Fruit fly (Drosophila melanogaster) whole organism, wandering third instar larva: Measurements from ENCODE around the gene Vdup1.

Experiments
- Dfd ChIP-seq: fragments of >200 bp; optimal IDR thresholded peaks from 2 replicates; lab custom pipeline; 2017; ENCODE audit warnings: missing biosample characterization, missing genetic modification characterization
- Hr78 ChIP-seq: fragments of >200 bp; optimal IDR thresholded peaks from 2 replicates; lab custom pipeline; 2017; ENCODE audit warnings: missing biosample characterization, missing genetic modification characterization
- N ChIP-seq: fragments of >200 bp; optimal IDR thresholded peaks from 2 replicates; lab custom pipeline; 2018; ENCODE audit warnings: missing biosample characterization, missing external identifiers, missing genetic modification characterization
- OdsH ChIP-seq: fragments of 200-800 bp; sonication (Bioruptor generic); optimal IDR thresholded peaks from 2 replicates; lab custom pipeline; 2016; ENCODE audit warnings: missing biosample characterization, mild to moderate bottlenecking, missing genetic modification characterization
- Sp1 ChIP-seq: fragments of 200-800 bp; sonication (Bioruptor generic); optimal IDR thresholded peaks from 3 replicates; lab custom pipeline; 2019; ENCODE audit warnings: missing biosample characterization, mild to moderate bottlenecking, missing genetic modification characterization, moderate library complexity
- br ChIP-seq: fragments of 200-800 bp; sonication (Bioruptor generic); optimal IDR thresholded peaks from 2 replicates; lab custom pipeline; 2016; ENCODE audit warnings: missing biosample characterization, missing genetic modification characterization
- dmrt93B ChIP-seq: fragments of 200-800 bp; sonication (Bioruptor generic); optimal IDR thresholded peaks from 2 replicates; lab custom pipeline; 2018; ENCODE audit warnings: missing biosample characterization, mild to moderate bottlenecking, missing genetic modification characterization
- dsf ChIP-seq: sonication (Bioruptor generic); optimal IDR thresholded peaks from 2 replicates; lab custom pipeline; 2016; ENCODE audit warnings: missing biosample characterization, missing genetic modification characterization, borderline replicate concordance
- h ChIP-seq: fragments of 200-800 bp; sonication (Bioruptor generic); optimal IDR thresholded peaks from 3 replicates; lab custom pipeline; 2016; ENCODE audit warnings: missing biosample characterization, mild to moderate bottlenecking, missing genetic modification characterization
- jim ChIP-seq: fragments of 175-275, 200-325 bp; sonication (Bioruptor generic); optimal IDR thresholded peaks from 2 replicates; lab custom pipeline; 2016; ENCODE audit warnings: missing biosample characterization, mild to moderate bottlenecking, missing genetic modification characterization
- psq ChIP-seq: fragments of 200-800 bp; sonication (Bioruptor generic); optimal IDR thresholded peaks from 3 replicates; lab custom pipeline; 2017; ENCODE audit warnings: missing biosample characterization, mild to moderate bottlenecking, missing genetic modification characterization, moderate library complexity
- sage ChIP-seq: fragments of 200-800 bp; sonication (Bioruptor generic); optimal IDR thresholded peaks from 2 replicates; lab custom pipeline; 2016; ENCODE audit warnings: missing biosample characterization, mild to moderate bottlenecking, missing genetic modification characterization
- woc ChIP-seq: sonication (Bioruptor generic); optimal IDR thresholded peaks from 2 replicates; lab custom pipeline; 2016; ENCODE audit warnings: missing biosample characterization, mild to moderate bottlenecking, missing genetic modification characterization

DNA sequence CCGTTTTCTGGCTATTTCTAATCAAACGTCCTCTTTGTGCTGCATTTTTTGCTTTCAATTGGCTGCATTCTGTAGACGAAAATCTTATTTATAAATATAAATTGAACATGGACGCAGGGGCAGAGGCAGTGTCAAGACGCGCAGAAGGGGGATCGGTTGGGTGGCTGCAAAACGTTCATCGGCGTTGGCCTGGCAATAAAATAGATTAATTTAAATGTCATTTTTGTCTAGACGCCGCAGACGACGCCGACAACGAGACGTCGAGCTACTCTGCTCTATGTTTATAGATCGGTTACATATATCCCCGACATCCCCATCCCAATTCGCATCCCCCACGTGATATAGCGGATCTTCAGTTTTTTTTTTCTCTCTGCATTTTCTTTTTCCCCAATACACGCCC is 45.4 kb downstream of the Vdup1 start:
- TF ChIP-seq h (GFP tag; lab: Kevin White, UChicago) (no peak), OdsH (no peak), Sp1 (no peak), psq (GFP tag; lab: Kevin White, UChicago) (no peak), dmrt93B (no peak), sage (GFP tag; lab: Kevin White, UChicago) (no peak), dsf (no peak), woc (no peak), Dfd (GFP tag; lab: Kevin White, UChicago) (no peak), br (GFP tag; lab: Kevin White, UChicago) (no peak), jim (no peak), Hr78 (GFP tag; lab: Kevin White, UChicago) (no peak), N (GFP tag; lab: Kevin White, UChicago) (no peak)
